Worm (Caenorhabditis elegans): Measurements from ENCODE around the gene lgc-1.
A peak's percentile ranks its signal among the peaks of the same experiment; 100 is the strongest.

The lgc-1 gene

DNA sequence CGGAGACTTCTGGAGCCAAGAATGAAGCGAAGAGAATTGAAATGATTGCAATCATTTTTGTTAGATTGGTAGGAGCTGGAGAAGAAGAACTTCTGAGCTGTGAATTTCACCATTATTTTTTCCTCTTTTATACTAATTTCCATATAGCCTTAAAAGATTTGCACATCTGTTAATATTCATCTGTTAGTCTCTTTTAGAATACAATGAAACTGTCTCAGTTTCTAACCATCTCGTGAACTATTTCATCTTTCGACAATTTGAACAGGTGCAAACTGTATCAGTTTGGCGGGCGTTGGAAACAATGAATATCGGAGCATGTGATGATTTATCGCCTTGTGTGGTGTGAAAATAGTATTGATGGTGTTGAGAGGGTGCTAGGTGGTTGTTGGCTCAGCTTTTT, 12.4 kb upstream of the lgc-1 start, which contains the start of gene phat-5:
TSS of gene phat-5 (minus strand) at position 101 of the 400 bp plus-strand sequence.
- no peak for TF ChIP-seq nhr-28 (tag; optimal IDR thresholded peaks at IDR 0.05)
- TF ChIP-seq drap-1 (GFP tag; optimal IDR thresholded peaks at IDR 0.05): no peak
- no peak for TF ChIP-seq blmp-1 (tag; optimal IDR thresholded peaks at IDR 0.05)
- no peak for TF ChIP-seq ces-1 (GFP tag; optimal IDR thresholded peaks at IDR 0.05)
- TF ChIP-seq lin-32 (GFP tag; optimal IDR thresholded peaks at IDR 0.05): no peak
- no peak for TF ChIP-seq unc-39 (tag; optimal IDR thresholded peaks at IDR 0.05)
- no peak for TF ChIP-seq ceh-83 (GFP tag; optimal IDR thresholded peaks at IDR 0.05)
- TF ChIP-seq nhr-237 (tag; optimal IDR thresholded peaks at IDR 0.05): no peak
- no peak for TF ChIP-seq pha-4 (tag; optimal IDR thresholded peaks at IDR 0.05)
- no peak for TF ChIP-seq ceh-43 (GFP tag; optimal IDR thresholded peaks at IDR 0.05)
- no peak for TF ChIP-seq elt-3 (tag; optimal IDR thresholded peaks at IDR 0.05)
- no peak for TF ChIP-seq nhr-12 (tag; optimal IDR thresholded peaks at IDR 0.05)
- no peak for TF ChIP-seq ham-2 (GFP tag; optimal IDR thresholded peaks at IDR 0.05)
- no peak for TF ChIP-seq ceh-39 (tag; optimal IDR thresholded peaks at IDR 0.05)

ce11 chrV:4125552-4126084, 9.2 kb upstream of the lgc-1 start, which contains the start of gene T05B4.12:
T05B4.12 (minus strand) TSS chrV:4126034.
- TF ChIP-seq unc-120 (tag; optimal IDR thresholded peaks at IDR 0.05; ENCODE audit: poor library complexity, severe bottlenecking): no peak
- no peak for TF ChIP-seq ceh-39 (tag; optimal IDR thresholded peaks at IDR 0.05)
- no peak for TF ChIP-seq unc-39 (tag; optimal IDR thresholded peaks at IDR 0.05)
- no peak for TF ChIP-seq cnd-1 (tag; optimal IDR thresholded peaks at IDR 0.05)
- no peak for TF ChIP-seq snpc-4 (tag; optimal IDR thresholded peaks at IDR 0.05)
- no peak for TF ChIP-seq elt-1 (tag; optimal IDR thresholded peaks at IDR 0.05; ENCODE audit: borderline replicate concordance, insufficient read depth)
- no peak for TF ChIP-seq nhr-12 (tag; optimal IDR thresholded peaks at IDR 0.05)
- TF ChIP-seq hlh-1 (tag; optimal IDR thresholded peaks at IDR 0.05): no peak
- TF ChIP-seq nhr-28 (tag; optimal IDR thresholded peaks at IDR 0.05): no peak
- TF ChIP-seq sem-2 (GFP tag; optimal IDR thresholded peaks at IDR 0.05): no peak
- TF ChIP-seq drap-1 (GFP tag; optimal IDR thresholded peaks at IDR 0.05): no peak
- no peak for TF ChIP-seq lin-32 (GFP tag; optimal IDR thresholded peaks at IDR 0.05)
- TF ChIP-seq ceh-43 (GFP tag; optimal IDR thresholded peaks at IDR 0.05): no peak

DNA sequence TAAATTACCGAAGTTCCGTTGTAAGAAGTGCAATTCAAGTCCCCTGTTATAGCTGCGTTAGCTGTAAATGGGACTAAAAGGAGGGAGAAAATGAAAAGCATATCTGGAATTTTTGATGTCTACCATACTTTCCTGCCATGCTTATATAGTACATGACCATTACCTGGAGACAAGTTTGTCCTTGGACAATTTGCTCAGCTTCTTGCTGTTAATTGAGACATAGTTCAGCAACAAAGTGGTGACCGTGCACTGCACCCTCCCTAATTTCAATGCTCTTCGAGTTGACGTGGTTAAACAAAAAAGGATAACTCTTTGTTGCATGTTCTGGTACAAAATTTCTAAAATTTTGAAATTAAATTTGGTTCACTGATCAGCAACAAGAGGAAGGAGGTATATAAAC, 7.4 kb upstream of the lgc-1 start, which contains the start of gene T05B4.13:
TSS of gene T05B4.13 (minus strand) at position 101 of the 400 bp plus-strand sequence.
- TF ChIP-seq drap-1 (GFP tag; optimal IDR thresholded peaks at IDR 0.05) (no peak), ceh-43 (GFP tag; optimal IDR thresholded peaks at IDR 0.05) (no peak), cnd-1 (tag; optimal IDR thresholded peaks at IDR 0.05) (no peak), mep-1 (tag; optimal IDR thresholded peaks at IDR 0.05) (no peak), blmp-1 (tag; optimal IDR thresholded peaks at IDR 0.05) (no peak), M03D4.4 (tag; optimal IDR thresholded peaks at IDR 0.05) (no peak), mls-2 (tag; optimal IDR thresholded peaks at IDR 0.05) (no peak), unc-39 (tag; optimal IDR thresholded peaks at IDR 0.05) (no peak), lin-13 (tag; optimal IDR thresholded peaks at IDR 0.05) (no peak), nhr-2 (tag; optimal IDR thresholded peaks at IDR 0.05) (no peak), ceh-83 (GFP tag; optimal IDR thresholded peaks at IDR 0.05) (no peak), hlh-1 (tag; optimal IDR thresholded peaks at IDR 0.05) (no peak), nhr-76 (tag; optimal IDR thresholded peaks at IDR 0.05) (no peak), nhr-12 (tag; optimal IDR thresholded peaks at IDR 0.05) (no peak), lin-32 (GFP tag; optimal IDR thresholded peaks at IDR 0.05) (no peak), tbx-8 (GFP tag; optimal IDR thresholded peaks at IDR 0.05) (no peak)

ce11 chrV:4129604-4130003, 5.2 kb upstream of the lgc-1 start, which contains the start of gene phat-4:
phat-4 (plus strand) TSS chrV:4129904.
- TF ChIP-seq snpc-4 (tag; optimal IDR thresholded peaks at IDR 0.05) (no peak), lin-32 (GFP tag; optimal IDR thresholded peaks at IDR 0.05) (no peak), unc-120 (tag; optimal IDR thresholded peaks at IDR 0.05; ENCODE audit: poor library complexity, severe bottlenecking) (no peak), elt-3 (tag; optimal IDR thresholded peaks at IDR 0.05) (no peak), lin-13 (tag; optimal IDR thresholded peaks at IDR 0.05) (no peak), ztf-11 (tag; optimal IDR thresholded peaks at IDR 0.05) (no peak), nhr-2 (tag; optimal IDR thresholded peaks at IDR 0.05) (no peak), nhr-12 (tag; optimal IDR thresholded peaks at IDR 0.05) (no peak)

DNA sequence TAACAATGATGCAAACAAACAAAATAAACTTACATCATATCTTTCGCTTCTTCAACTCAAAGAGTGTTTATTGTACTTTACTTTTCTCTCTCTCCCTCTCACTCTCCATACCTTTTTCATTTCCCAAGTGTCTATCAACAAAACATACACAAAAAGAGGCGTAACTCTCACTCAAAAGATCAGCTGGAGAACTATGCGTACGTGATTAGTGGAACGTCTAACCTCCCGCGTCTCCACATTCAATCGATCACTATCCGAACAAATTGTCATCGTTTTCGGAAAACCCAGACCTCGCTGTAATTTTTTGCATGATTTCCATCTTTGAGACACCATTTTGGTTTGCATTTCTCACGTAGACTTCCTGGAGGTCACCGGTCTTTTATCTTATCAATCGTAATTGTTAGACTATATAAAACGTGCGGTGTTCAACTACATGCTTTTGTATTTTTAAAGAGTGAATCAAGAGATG, 3.3 kb upstream of the lgc-1 start, which contains the start of gene nhr-57:
TSS of gene nhr-57 (plus strand) at position 419 of the 469 bp plus-strand sequence.
- no peak for TF ChIP-seq snpc-4 (tag; optimal IDR thresholded peaks at IDR 0.05)
- no peak for TF ChIP-seq lin-32 (GFP tag; optimal IDR thresholded peaks at IDR 0.05)
- TF ChIP-seq cnd-1 (tag; optimal IDR thresholded peaks at IDR 0.05): no peak
- TF ChIP-seq flh-1 (GFP tag; optimal IDR thresholded peaks at IDR 0.05): no peak
- peak; percentile 87 for TF ChIP-seq elt-3 (tag; optimal IDR thresholded peaks at IDR 0.05)
- no peak for TF ChIP-seq sptf-1 (tag; optimal IDR thresholded peaks at IDR 0.05)
- TF ChIP-seq unc-62 (GFP tag; optimal IDR thresholded peaks at IDR 0.05): peak; percentile 41
- no peak for TF ChIP-seq ham-2 (GFP tag; optimal IDR thresholded peaks at IDR 0.05)
- TF ChIP-seq blmp-1 (tag; optimal IDR thresholded peaks at IDR 0.05): no peak
- no peak for TF ChIP-seq lin-13 (tag; optimal IDR thresholded peaks at IDR 0.05)
- TF ChIP-seq nhr-237 (tag; optimal IDR thresholded peaks at IDR 0.05): peak; percentile 31
- TF ChIP-seq mep-1 (tag; optimal IDR thresholded peaks at IDR 0.05): no peak
- TF ChIP-seq ceh-83 (GFP tag; optimal IDR thresholded peaks at IDR 0.05): no peak
- no peak for TF ChIP-seq ztf-11 (tag; optimal IDR thresholded peaks at IDR 0.05)
- TF ChIP-seq lsy-2 (tag; optimal IDR thresholded peaks at IDR 0.05): no peak
- TF ChIP-seq tbx-8 (GFP tag; optimal IDR thresholded peaks at IDR 0.05): no peak
- TF ChIP-seq sem-2 (GFP tag; optimal IDR thresholded peaks at IDR 0.05): no peak
- no peak for TF ChIP-seq nhr-76 (tag; optimal IDR thresholded peaks at IDR 0.05)
- no peak for TF ChIP-seq bed-3 (GFP tag; optimal IDR thresholded peaks at IDR 0.05)
- TF ChIP-seq M03D4.4 (tag; optimal IDR thresholded peaks at IDR 0.05): no peak
- TF ChIP-seq nhr-2 (tag; optimal IDR thresholded peaks at IDR 0.05): no peak
- TF ChIP-seq pha-4 (tag; optimal IDR thresholded peaks at IDR 0.05): no peak

Measured in whole organism, mixed stage, embryonic.